Worm (Caenorhabditis elegans): ENCODE results near the gene M04G7.5.

DNA sequence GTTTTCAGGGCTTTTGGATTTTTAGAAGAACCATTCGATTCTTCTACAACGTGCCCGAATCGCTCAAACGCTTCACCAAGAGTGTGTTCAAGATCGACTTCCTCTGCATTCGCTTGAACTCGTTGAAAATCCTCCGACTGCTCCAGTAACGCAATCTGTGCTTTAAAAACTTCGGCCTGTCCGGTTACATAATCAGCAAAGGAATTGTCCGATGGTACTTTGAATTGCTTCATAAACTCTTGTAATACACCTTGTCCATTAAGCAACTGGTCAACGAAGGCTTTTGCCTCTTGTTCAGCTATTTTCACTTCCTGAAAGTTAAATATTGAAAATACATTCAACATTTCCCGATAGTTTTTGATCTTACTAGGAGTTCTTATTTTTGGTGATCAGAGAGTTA, 34.2 kb upstream of the M04G7.5 start:
- TF ChIP-seq ama-1 (optimal IDR thresholded peaks at IDR 0.05) = no peak
- TF ChIP-seq scrt-1 (GFP tag; IDR thresholded peaks at IDR 0.05) = no peak
- TF ChIP-seq hnd-1 (tag; optimal IDR thresholded peaks at IDR 0.05) = no peak
- no peak for TF ChIP-seq hmbx-1 (tag; optimal IDR thresholded peaks at IDR 0.05)
- no peak for TF ChIP-seq B0310.2 (tag; optimal IDR thresholded peaks at IDR 0.05)
- TF ChIP-seq aly-1 (tag; optimal IDR thresholded peaks at IDR 0.05) = no peak
- TF ChIP-seq hmg-4 (GFP tag; optimal IDR thresholded peaks at IDR 0.05) = no peak
